Fruit fly (Drosophila melanogaster) whole organism, prepupa: ENCODE results near the gene CG14974.

Source experiments
- Blimp-1 ChIP-seq: fragments of 200-800 bp; sonication (Bioruptor generic); optimal IDR thresholded peaks from 3 replicates; lab custom pipeline; 2017; ENCODE audit warnings: missing biosample characterization, missing genetic modification characterization, mild to moderate bottlenecking, moderate library complexity, missing genetic modification reagents
- CG10669 ChIP-seq: fragments of 200-800 bp; sonication (Bioruptor generic); optimal IDR thresholded peaks from 3 replicates; lab custom pipeline; 2018; ENCODE audit warnings: missing biosample characterization, mild to moderate bottlenecking, missing genetic modification characterization, moderate library complexity
- CG6276 ChIP-seq: fragments of 200-800 bp; sonication (Bioruptor generic); optimal IDR thresholded peaks from 2 replicates; lab custom pipeline; 2017; ENCODE audit warnings: missing biosample characterization, mild to moderate bottlenecking, missing genetic modification characterization
- CG8119 ChIP-seq: fragments of 200-800 bp; sonication (Bioruptor generic); IDR thresholded peaks from 3 replicates; pipeline ENCODE4 v1.3.6; 2022; ENCODE audit warnings: missing biosample characterization, missing genetic modification characterization
- Lpt ChIP-seq: fragments of 200-800 bp; sonication (Bioruptor generic); optimal IDR thresholded peaks from 3 replicates; lab custom pipeline; 2016; ENCODE audit warnings: missing biosample characterization, missing genetic modification characterization
- OdsH ChIP-seq: fragments of 200-800 bp; sonication (Bioruptor generic); optimal IDR thresholded peaks from 3 replicates; lab custom pipeline; 2016; ENCODE audit warnings: missing biosample characterization, missing genetic modification characterization
- Sox102F ChIP-seq: fragments of 200-800 bp; sonication (Bioruptor generic); optimal IDR thresholded peaks from 2 replicates; lab custom pipeline; 2016; ENCODE audit warnings: missing biosample characterization, mild to moderate bottlenecking, missing genetic modification characterization
- Sox14 ChIP-seq: fragments of 200-800 bp; sonication (Bioruptor generic); optimal IDR thresholded peaks from 3 replicates; lab custom pipeline; 2016; ENCODE audit warnings: missing biosample characterization, missing genetic modification characterization
- eg ChIP-seq: fragments of 200-800 bp; sonication (Bioruptor generic); IDR thresholded peaks from 3 replicates; pipeline ENCODE4 v1.3.6; 2022; ENCODE audit warnings: missing biosample characterization, missing genetic modification characterization
- fd59A ChIP-seq: fragments of 200-800 bp; sonication (Bioruptor generic); optimal IDR thresholded peaks from 2 replicates; lab custom pipeline; 2017; ENCODE audit warnings: missing biosample characterization, mild to moderate bottlenecking, missing genetic modification characterization, missing genetic modification reagents
- net ChIP-seq: fragments of 200-800 bp; sonication (Bioruptor generic); optimal IDR thresholded peaks from 3 replicates; lab custom pipeline; 2016; ENCODE audit warnings: missing biosample characterization, missing genetic modification characterization
- pdm3 ChIP-seq: fragments of 200-800 bp; sonication (Bioruptor generic); optimal IDR thresholded peaks from 3 replicates; lab custom pipeline; 2016; ENCODE audit warnings: missing biosample characterization, missing genetic modification characterization

DNA sequence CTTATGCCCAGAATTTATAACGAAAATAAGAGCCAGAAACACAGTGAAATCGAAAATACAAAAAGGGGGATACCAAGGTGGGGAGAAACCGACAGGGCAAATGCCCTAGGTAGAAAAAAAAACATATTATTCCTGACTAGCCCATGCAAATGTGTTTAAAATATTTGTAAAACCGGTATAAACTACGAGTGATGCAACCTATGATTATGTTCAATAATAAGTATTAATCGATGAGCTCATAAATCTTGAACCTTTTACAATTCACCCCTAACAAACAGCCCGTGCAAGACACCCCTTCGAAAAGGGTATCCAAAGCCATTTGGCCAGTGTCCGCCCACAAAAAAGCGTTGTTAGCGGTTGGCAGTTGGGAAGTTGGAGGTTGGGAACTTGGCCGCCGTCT is 37.1 kb upstream of the CG14974 start:
- TF ChIP-seq net (GFP tag; lab: Kevin White, UChicago) (no peak), CG8119 (GFP tag; lab: Robert Waterston, UW) (no peak), Sox14 (no peak), CG10669 (GFP tag; lab: Kevin White, UChicago) (no peak), eg (GFP tag; lab: Robert Waterston, UW) (no peak), CG6276 (GFP tag; lab: Kevin White, UChicago) (no peak), Lpt (GFP tag; lab: Kevin White, UChicago) (no peak), OdsH (GFP tag; lab: Kevin White, UChicago) (peak; percentile 7), Sox102F (no peak), pdm3 (GFP tag; lab: Kevin White, UChicago) (no peak), Blimp-1 (peak; percentile 25), fd59A (GFP tag; lab: Kevin White, UChicago) (no peak)
